Fruit fly (Drosophila melanogaster) ovary, adult (tissue): ENCODE data around the gene Blos2.

ENCODE experiments used
- CG17801 ChIP-seq: fragments of 200-800 bp; optimal IDR thresholded peaks from 2 replicates; lab custom pipeline; 2019; ENCODE audit warnings: missing biosample characterization, mild to moderate bottlenecking, missing genetic modification characterization, moderate library complexity; ENCODE audit not compliant: partially characterized antibody

Blos2 gene

DNA sequence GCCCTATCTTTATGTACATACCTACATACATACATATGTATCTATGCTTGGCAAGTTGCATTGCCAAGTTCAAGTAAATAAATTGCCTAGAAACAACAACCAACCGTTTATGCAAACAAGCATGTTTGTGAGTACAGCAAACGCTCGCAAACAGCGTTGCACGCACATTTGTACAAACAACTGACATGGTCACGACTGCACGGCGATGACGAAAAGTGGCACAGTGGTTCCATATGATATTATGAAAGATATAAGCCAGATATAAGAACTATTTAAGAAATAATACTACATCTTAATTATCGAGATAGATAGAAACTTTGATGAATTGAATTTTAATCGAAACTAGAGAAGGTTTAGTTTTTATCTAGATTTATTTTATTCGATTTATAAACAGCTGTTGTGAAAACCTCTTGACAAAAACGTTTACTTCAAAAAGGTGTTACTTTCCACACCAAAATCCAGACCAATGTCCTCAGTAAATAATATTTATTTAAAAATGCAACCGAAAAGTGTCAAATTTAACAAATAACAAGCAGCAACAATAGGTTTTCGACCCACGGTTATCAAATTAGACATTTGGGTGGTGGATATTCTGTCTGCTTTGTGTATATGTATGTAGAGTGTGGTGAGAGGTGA is 28.6 kb downstream of the Blos2 start:
- peak; percentile 51 for TF ChIP-seq CG17801

DNA sequence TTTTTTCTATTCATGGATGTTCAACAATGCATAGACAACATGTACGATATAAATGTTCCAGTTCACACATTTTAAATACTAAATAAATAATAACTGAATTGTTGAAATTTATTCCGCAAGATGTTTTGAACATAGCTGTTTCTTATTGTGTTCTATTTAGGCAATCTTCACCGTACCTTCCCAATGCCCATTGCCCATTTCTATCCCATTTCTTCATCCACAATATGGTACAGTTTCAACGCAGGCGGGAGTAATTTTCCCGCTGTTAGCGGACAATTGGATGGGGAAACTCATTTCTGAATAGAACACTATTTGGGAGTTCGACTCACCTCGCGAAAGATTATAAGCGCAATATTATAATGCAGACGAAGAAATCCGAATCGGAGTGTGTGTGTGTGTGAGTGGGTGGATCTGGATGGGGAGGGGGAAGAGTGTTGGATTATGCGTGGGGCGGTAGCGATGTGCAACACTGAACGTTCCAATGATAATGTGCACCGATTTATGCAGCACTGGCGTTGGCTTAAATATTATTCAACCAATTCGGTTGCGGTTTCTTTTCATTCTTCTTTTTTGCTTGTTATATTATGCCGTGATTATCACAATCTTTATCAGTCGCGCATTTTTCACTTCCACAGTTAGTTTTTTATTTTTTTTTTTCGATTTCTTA is 30.7 kb downstream of the Blos2 start:
- peak; percentile 56 for TF ChIP-seq CG17801

DNA sequence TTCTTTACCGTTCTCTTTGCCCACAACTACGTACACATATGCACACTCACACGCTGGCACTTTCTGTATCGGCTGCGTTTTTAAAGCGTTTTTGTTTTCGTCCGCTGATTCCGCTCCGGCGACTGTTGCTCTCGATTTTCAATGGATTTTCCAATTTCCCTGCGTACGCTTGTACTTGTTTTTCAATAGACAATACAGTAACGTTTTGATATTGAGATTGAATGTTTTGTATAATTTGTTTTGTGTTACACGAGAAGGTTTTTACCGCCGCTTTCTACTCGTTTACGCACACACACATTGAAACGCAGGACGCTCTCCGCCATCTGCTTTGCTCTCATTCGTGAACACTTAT is 31.2 kb downstream of the Blos2 start:
- TF ChIP-seq CG17801 = no peak

dm6 chr3L:11093046-11093520 is 31.7 kb downstream of the Blos2 start, which contains the start of gene JIL-1:
Gene JIL-1 (minus strand): TSS chr3L:11093193.
- TF ChIP-seq CG17801 = peak; percentile 54

dm6 chr3L:11094279-11094678 is 32.9 kb downstream of the Blos2 start:
- TF ChIP-seq CG17801 = no peak

dm6 chr3L:11096195-11096908 is 35.0 kb downstream of the Blos2 start, which contains the start of the genes CG46439, Iyd and CG33947:
Gene CG46439 (minus strand): TSS chr3L:11096245.
Gene Iyd (minus strand): TSS chr3L:11096245.
Gene CG33947 (plus strand): TSS chr3L:11096496.
- peak; percentile 92 for TF ChIP-seq CG17801

dm6 chr3L:11097982-11098663 is 36.8 kb downstream of the Blos2 start, which contains the start of the genes Irbp18 and APP-BP1:
Gene Irbp18 (minus strand): TSS chr3L:11098186.
Gene APP-BP1 (plus strand): TSS chr3L:11098412.
- TF ChIP-seq CG17801 = peak; percentile 91

- TF ChIP-seq CG17801 = no peak
Measured at dm6 chr3L:11101598-11101997, 40.2 kb downstream of the Blos2 start, which contains the start of gene Elo68beta. Gene Elo68beta (minus strand): TSS chr3L:11101698.

- TF ChIP-seq CG17801 = no peak
Measured at dm6 chr3L:11102930-11103329, 41.6 kb downstream of the Blos2 start, which contains the start of gene Elo68alpha. Gene Elo68alpha (minus strand): TSS chr3L:11103030.

dm6 chr3L:11103773-11104172 is 42.4 kb downstream of the Blos2 start, which contains the start of gene CG32071:
Gene CG32071 (minus strand): TSS chr3L:11103873.
- no peak for TF ChIP-seq CG17801

DNA sequence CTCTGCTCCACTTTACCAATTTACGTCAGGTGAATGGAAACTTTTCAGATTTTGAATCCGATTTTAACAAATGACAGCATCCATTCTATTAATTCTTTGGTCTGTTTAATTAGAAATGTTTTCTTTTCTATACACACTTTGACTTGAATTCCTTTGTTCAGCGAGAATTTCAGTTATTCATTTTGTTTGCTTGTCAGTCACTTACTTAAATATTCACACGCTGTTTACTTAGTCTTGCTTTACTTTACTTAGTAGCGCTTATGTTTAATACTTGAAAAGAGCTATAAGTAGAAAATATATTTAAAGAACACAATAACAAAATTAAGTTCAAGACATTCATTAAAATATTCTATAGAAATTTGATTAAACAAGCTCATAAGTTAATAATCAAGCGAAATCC is 46.1 kb downstream of the Blos2 start, which contains the start of gene CG32073:
Gene CG32073, minus strand, starts transcription at position 151 of the 400 bp plus-strand sequence.
- no peak for TF ChIP-seq CG17801

DNA sequence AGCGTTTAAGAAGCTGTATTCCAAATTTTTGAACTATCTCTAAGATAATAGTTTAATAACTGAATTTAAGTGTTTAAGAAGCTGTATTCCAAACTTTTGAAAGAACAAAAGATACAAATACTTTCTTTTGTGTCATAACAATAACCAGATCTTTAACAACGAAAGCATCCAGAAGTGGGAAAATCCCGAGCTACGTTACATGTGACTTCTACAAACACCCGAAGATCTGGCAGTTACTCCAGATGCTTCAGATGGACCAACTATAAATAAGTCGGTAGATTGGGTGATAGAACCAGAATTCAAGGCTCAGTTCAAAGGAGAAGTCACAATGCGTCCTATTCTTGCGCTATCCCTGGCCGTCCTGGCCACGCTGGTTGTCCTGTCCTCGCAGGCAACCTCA is 46.6 kb downstream of the Blos2 start, which contains the start of gene CG12522:
Gene CG12522, plus strand, starts transcription at position 301 of the 400 bp plus-strand sequence.
- TF ChIP-seq CG17801 = no peak

dm6 chr3L:11109454-11109853 is 48.1 kb downstream of the Blos2 start, which contains the start of the genes CG34012 and emei:
Gene CG34012 (minus strand): TSS chr3L:11109505.
Gene emei (plus strand): TSS chr3L:11109690.
- no peak for TF ChIP-seq CG17801
